Worm (Caenorhabditis elegans) whole organism, young adult: ENCODE measurements around the gene Y39A1A.16.

Experiments
- B0019.2 ChIP-seq: fragments of 200-800 bp; sonication (Bioruptor generic); conservative IDR thresholded peaks from 2 replicates; pipeline ENCODE4 v1.3.6; 2022; ENCODE audit warnings: missing genetic modification reagents, missing genetic modification characterization, missing compliant biosample characterization
- B0336.3 ChIP-seq: fragments of 200-800 bp; sonication (Bioruptor generic); IDR thresholded peaks from 2 replicates; pipeline ENCODE4 v1.3.6; 2022; ENCODE audit warnings: missing genetic modification characterization, missing compliant biosample characterization
- F23B12.7 ChIP-seq: sonication (generic microtip); optimal IDR thresholded peaks from 2 replicates; lab custom pipeline; 2017; ENCODE audit warnings: missing genetic modification characterization, mild to moderate bottlenecking, missing compliant biosample characterization, antibody characterized with exemption, moderate library complexity; ENCODE audit not compliant: insufficient read depth
- F39B2.1 ChIP-seq: fragments of 200-800 bp; sonication (Bioruptor generic); IDR thresholded peaks from 2 replicates; pipeline ENCODE4 v1.3.6; 2022; ENCODE audit warnings: missing genetic modification reagents, missing genetic modification characterization, missing compliant biosample characterization
- K11D2.4 ChIP-seq: fragments of 200-800 bp; sonication (Bioruptor generic); IDR thresholded peaks from 2 replicates; pipeline ENCODE4 v1.3.6; 2022; ENCODE audit warnings: missing genetic modification reagents, missing genetic modification characterization, missing compliant biosample characterization
- T26A5.8 ChIP-seq: sonication (generic microtip); optimal IDR thresholded peaks from 2 replicates; lab custom pipeline; 2016; ENCODE audit warnings: missing genetic modification characterization, missing compliant biosample characterization
- Y56A3A.18 ChIP-seq: fragments of 200-800 bp; sonication (Bioruptor generic); IDR thresholded peaks from 2 replicates; pipeline ENCODE4 v1.3.6; 2022; ENCODE audit warnings: missing genetic modification reagents, missing genetic modification characterization, missing compliant biosample characterization
- Y79H2A.3 ChIP-seq: fragments of 200-800 bp; sonication (Bioruptor generic); conservative IDR thresholded peaks from 2 replicates; pipeline ENCODE4 v1.3.6; 2022; ENCODE audit warnings: missing genetic modification reagents, missing genetic modification characterization, missing compliant biosample characterization
- ZK185.1 ChIP-seq: sonication (generic microtip); optimal IDR thresholded peaks from 2 replicates; lab custom pipeline; 2016; ENCODE audit warnings: mild to moderate bottlenecking, missing genetic modification characterization, missing compliant biosample characterization; ENCODE audit not compliant: poor library complexity, severe bottlenecking
- atf-7 ChIP-seq: sonication (generic microtip); optimal IDR thresholded peaks from 2 replicates; lab custom pipeline; 2017; ENCODE audit warnings: mild to moderate bottlenecking, missing genetic modification characterization, missing compliant biosample characterization
- bed-1 ChIP-seq: fragments of 200-800 bp; sonication (Bioruptor generic); IDR thresholded peaks from 2 replicates; pipeline ENCODE4 v1.3.6; 2022; ENCODE audit warnings: missing genetic modification reagents, missing genetic modification characterization, missing compliant biosample characterization
- bed-2 ChIP-seq: fragments of 200-800 bp; sonication (Bioruptor generic); IDR thresholded peaks from 2 replicates; pipeline ENCODE4 v1.3.6; 2022; ENCODE audit warnings: missing genetic modification reagents, missing genetic modification characterization, missing compliant biosample characterization
- ccch-3 ChIP-seq: fragments of 200-800 bp; sonication (Bioruptor generic); optimal IDR thresholded peaks from 2 replicates; lab custom pipeline; 2018; ENCODE audit warnings: mild to moderate bottlenecking, missing genetic modification characterization, missing compliant biosample characterization
- ceh-40 ChIP-seq: fragments of 200-800 bp; sonication (Bioruptor generic); IDR thresholded peaks from 2 replicates; pipeline ENCODE4 v1.3.6; 2022; ENCODE audit warnings: missing genetic modification characterization, missing compliant biosample characterization
- ceh-58 ChIP-seq: fragments of 200-800 bp; sonication (Bioruptor generic); IDR thresholded peaks from 2 replicates; pipeline ENCODE4 v1.3.6; 2022; ENCODE audit warnings: missing genetic modification characterization, missing compliant biosample characterization
- chd-7 ChIP-seq: sonication (generic microtip); optimal IDR thresholded peaks from 2 replicates; lab custom pipeline; 2016; ENCODE audit warnings: mild to moderate bottlenecking, missing genetic modification characterization, moderate library complexity, missing compliant biosample characterization
- efl-1 ChIP-seq: fragments of 150-350 bp; optimal IDR thresholded peaks from 2 replicates; lab custom pipeline; 2014; ENCODE audit warnings: missing biosample characterization, missing genetic modification reagents, missing genetic modification characterization
- egl-18 ChIP-seq: fragments of 200-800 bp; sonication (Bioruptor generic); IDR thresholded peaks from 2 replicates; pipeline ENCODE4 v1.3.6; 2022; ENCODE audit warnings: missing genetic modification reagents, missing genetic modification characterization, missing compliant biosample characterization
- egl-44 ChIP-seq: fragments of 200-800 bp; sonication (Bioruptor generic); IDR thresholded peaks from 2 replicates; pipeline ENCODE4 v1.3.6; 2022; ENCODE audit warnings: missing genetic modification reagents, missing genetic modification characterization, missing compliant biosample characterization
- him-1 ChIP-seq: sonication (generic microtip); optimal IDR thresholded peaks from 2 replicates; lab custom pipeline; 2016; ENCODE audit warnings: missing genotype, missing genetic modification reagents, missing genetic modification characterization, missing compliant biosample characterization
- hmg-1.2 ChIP-seq: fragments of 200-800 bp; sonication (Bioruptor generic); IDR thresholded peaks from 2 replicates; pipeline ENCODE4 v1.3.6; 2022; ENCODE audit warnings: missing genetic modification reagents, missing genetic modification characterization, missing compliant biosample characterization
- hrde-1 ChIP-seq: sonication (generic microtip); optimal IDR thresholded peaks from 2 replicates; lab custom pipeline; 2016; ENCODE audit warnings: missing genetic modification characterization, mild to moderate bottlenecking, missing compliant biosample characterization, moderate library complexity, missing genotype, missing genetic modification reagents, borderline replicate concordance
- lag-1 ChIP-seq: fragments of 200-800 bp; sonication (Bioruptor generic); IDR thresholded peaks from 2 replicates; pipeline ENCODE4 v1.3.6; 2022; ENCODE audit warnings: missing genetic modification reagents, missing genetic modification characterization, missing compliant biosample characterization
- let-526 ChIP-seq: fragments of 200-800 bp; sonication (Bioruptor generic); IDR thresholded peaks from 2 replicates; pipeline ENCODE4 v1.3.6; 2022; ENCODE audit warnings: missing genetic modification reagents, missing genetic modification characterization, missing compliant biosample characterization
- lin-26 ChIP-seq: fragments of 200-800 bp; sonication (Bioruptor generic); IDR thresholded peaks from 2 replicates; pipeline ENCODE4 v1.3.6; 2022; ENCODE audit warnings: missing genetic modification reagents, missing genetic modification characterization, missing compliant biosample characterization
- lin-35 ChIP-seq, 3 experiments: fragments of 150-350 bp in 2 of 3; sonication (generic microtip) in 1 of 3; optimal IDR thresholded peaks; 2 replicates each; lab custom pipeline; 2014 to 2018; ENCODE audit warnings: missing biosample characterization in 3 of 3, missing genetic modification characterization in 3 of 3, missing genetic modification reagents in 3 of 3
- lin-54 ChIP-seq: fragments of 200-800 bp; sonication (Bioruptor generic); optimal IDR thresholded peaks from 2 replicates; lab custom pipeline; 2018; ENCODE audit warnings: mild to moderate bottlenecking, missing genetic modification characterization, missing compliant biosample characterization
- madf-10 ChIP-seq: sonication (generic microtip); optimal IDR thresholded peaks from 2 replicates; lab custom pipeline; 2016; ENCODE audit warnings: mild to moderate bottlenecking, missing genetic modification characterization, missing compliant biosample characterization
- madf-3 ChIP-seq: fragments of 200-800 bp; sonication (Bioruptor generic); IDR thresholded peaks from 2 replicates; pipeline ENCODE4 v1.3.6; 2022; ENCODE audit warnings: missing genetic modification reagents, missing genetic modification characterization, missing compliant biosample characterization
- madf-6 ChIP-seq: fragments of 200-800 bp; sonication (Bioruptor generic); IDR thresholded peaks from 2 replicates; pipeline ENCODE4 v1.3.6; 2022; ENCODE audit warnings: missing genetic modification reagents, missing genetic modification characterization, missing compliant biosample characterization
- nfyb-1 ChIP-seq: fragments of 200-800 bp; sonication (Bioruptor generic); IDR thresholded peaks from 2 replicates; pipeline ENCODE4 v1.3.6; 2022; ENCODE audit warnings: missing genetic modification reagents, missing genetic modification characterization, missing compliant biosample characterization
- nhr-27 ChIP-seq: fragments of 200-800 bp; sonication (Bioruptor generic); optimal IDR thresholded peaks from 2 replicates; lab custom pipeline; 2018; ENCODE audit warnings: mild to moderate bottlenecking, missing genetic modification characterization, moderate library complexity, missing compliant biosample characterization
- nhr-80 ChIP-seq: sonication (generic microtip); optimal IDR thresholded peaks from 2 replicates; lab custom pipeline; 2016; ENCODE audit warnings: missing genetic modification characterization, missing compliant biosample characterization
- rpc-1 ChIP-seq, 2 experiments: fragments of 150-350 bp in 1 of 2; sonication (generic microtip) in 1 of 2; optimal IDR thresholded peaks; 2 replicates each; lab custom pipeline; 2014 to 2018; ENCODE audit warnings: missing biosample characterization in 1 of 2, missing genetic modification characterization in 1 of 2, missing genetic modification reagents in 1 of 2, missing genotype in 1 of 2
- snpc-3.4 ChIP-seq: sonication (generic microtip); optimal IDR thresholded peaks from 2 replicates; lab custom pipeline; 2017; ENCODE audit warnings: missing genetic modification characterization, mild to moderate bottlenecking, missing compliant biosample characterization, antibody characterized with exemption, moderate library complexity, missing genotype, missing genetic modification reagents
- tbx-9 ChIP-seq: sonication (generic microtip); optimal IDR thresholded peaks from 2 replicates; lab custom pipeline; 2016; ENCODE audit warnings: borderline replicate concordance, missing genetic modification characterization, inconsistent platforms, missing compliant biosample characterization
- tlf-1 ChIP-seq: fragments of 200-800 bp; sonication (Bioruptor generic); optimal IDR thresholded peaks from 2 replicates; lab custom pipeline; 2018; ENCODE audit warnings: mild to moderate bottlenecking, missing genetic modification characterization, missing compliant biosample characterization
- ztf-18 ChIP-seq: sonication (generic microtip); optimal IDR thresholded peaks from 2 replicates; lab custom pipeline; 2016; ENCODE audit warnings: missing genotype, mild to moderate bottlenecking, missing genetic modification characterization, missing compliant biosample characterization
- ztf-26 ChIP-seq: sonication (generic microtip); optimal IDR thresholded peaks from 2 replicates; lab custom pipeline; 2017; ENCODE audit warnings: missing genetic modification characterization, missing compliant biosample characterization
- ztf-6 ChIP-seq: fragments of 200-800 bp; sonication (Bioruptor generic); IDR thresholded peaks from 2 replicates; pipeline ENCODE4 v1.3.6; 2022; ENCODE audit warnings: missing genetic modification reagents, missing genetic modification characterization, missing compliant biosample characterization

Gene Y39A1A.16

DNA sequence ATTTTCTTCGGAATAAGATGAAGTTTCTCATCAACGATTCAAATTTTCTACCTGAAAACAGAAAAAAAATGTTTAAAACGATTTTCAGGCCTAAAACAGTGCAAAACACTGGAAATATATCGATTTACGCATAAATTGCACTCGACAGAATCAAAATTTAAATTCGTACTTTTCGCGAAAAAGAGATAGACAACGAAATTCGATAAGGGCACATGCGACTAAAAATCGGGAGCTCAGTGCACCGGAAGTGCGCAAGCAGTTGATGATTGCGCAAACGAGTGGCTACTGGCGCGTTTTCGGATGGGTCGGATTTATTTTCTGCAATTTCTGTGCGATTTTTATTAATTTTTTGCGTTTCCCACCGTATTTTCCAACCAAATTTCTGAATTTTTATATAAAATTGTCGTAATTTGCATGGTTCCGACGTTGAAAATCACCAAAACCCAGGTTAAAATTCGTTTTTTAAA is 27.9 kb downstream of the Y39A1A.16 start, which contains the start of the genes Y39A1A.21 and Y39A1A.22 (continued):
- 0 out of 2 replicates have a peak, but pooled peaks have one; percentile 14 for TF ChIP-seq Y56A3A.18 (GFP tag; lab: Robert Waterston, UW)
- TF ChIP-seq tlf-1 (GFP tag; lab: Kevin White, UChicago), result peak; percentile 69
- peak; percentile 74 for TF ChIP-seq K11D2.4 (GFP tag; lab: Robert Waterston, UW)
- TF ChIP-seq snpc-3.4 (tag; lab: Kevin White, UChicago), result peak; percentile 56
- TF ChIP-seq hmg-1.2 (GFP tag; lab: Robert Waterston, UW), result peak; percentile 46
- TF ChIP-seq B0019.2 (GFP tag; lab: Robert Waterston, UW), result peak; percentile 58; the same call in 1 of the 2 replicates
- TF ChIP-seq nhr-80, result peak; percentile 70
- peak; percentile 73 for TF ChIP-seq him-1 (tag; lab: Kevin White, UChicago)
- TF ChIP-seq ztf-26 (tag; lab: Kevin White, UChicago), result peak; percentile 41
- TF ChIP-seq efl-1, result peak; percentile 28
- TF ChIP-seq egl-18, result no peak
- peak; percentile 50 for TF ChIP-seq chd-7
- TF ChIP-seq tbx-9, result no peak
- TF ChIP-seq egl-44 (GFP tag; lab: Robert Waterston, UW), result peak; percentile 65; the same call in 1 of the 2 replicates
- peak; percentile 99 for TF ChIP-seq ztf-18 (tag; lab: Kevin White, UChicago)
- TF ChIP-seq lin-54 (GFP tag; lab: Kevin White, UChicago), result peak; percentile 80
- TF ChIP-seq ccch-3 (GFP tag; lab: Kevin White, UChicago), result no peak
- peak; percentile 70 for TF ChIP-seq B0336.3 (GFP tag; lab: Robert Waterston, UW)
- peak; percentile 50; the same call in 1 of the 2 replicates for TF ChIP-seq ztf-6
- no peak for TF ChIP-seq lag-1
- peak; percentile 16 for TF ChIP-seq madf-10 (tag; lab: Kevin White, UChicago)
- peak; percentile 55 for TF ChIP-seq F23B12.7
- TF ChIP-seq ZK185.1 (tag; lab: Kevin White, UChicago), result peak; percentile 79
- TF ChIP-seq lin-26 (GFP tag; lab: Robert Waterston, UW), result no peak
- peak in 1 of 3 experiments; percentile 78 for TF ChIP-seq lin-35 (GFP tag; optimal IDR thresholded peaks at IDR 0.05; lab: Kevin White, UChicago)
- no peak for TF ChIP-seq F39B2.1

- TF ChIP-seq rpc-1 (optimal IDR thresholded peaks at IDR 0.05; lab: Kevin White, UChicago) (no peak), rpc-1 (tag; optimal IDR thresholded peaks at IDR 0.05; lab: Kevin White, UChicago) (no peak), bed-2 (no peak), T26A5.8 (tag; lab: Kevin White, UChicago) (no peak), hrde-1 (tag; lab: Kevin White, UChicago) (no peak), ceh-58 (GFP tag; lab: Robert Waterston, UW) (no peak), atf-7 (no peak), bed-1 (no peak), nfyb-1 (GFP tag; lab: Robert Waterston, UW) (no peak), nhr-27 (tag; lab: Kevin White, UChicago) (no peak)
These were observed 28.4 kb downstream of the Y39A1A.16 start, which contains the start of gene mrpl-12 for ce11 chrIII:10707461-10707860. Gene mrpl-12, plus strand, starts transcription at chrIII:10707761.

DNA sequence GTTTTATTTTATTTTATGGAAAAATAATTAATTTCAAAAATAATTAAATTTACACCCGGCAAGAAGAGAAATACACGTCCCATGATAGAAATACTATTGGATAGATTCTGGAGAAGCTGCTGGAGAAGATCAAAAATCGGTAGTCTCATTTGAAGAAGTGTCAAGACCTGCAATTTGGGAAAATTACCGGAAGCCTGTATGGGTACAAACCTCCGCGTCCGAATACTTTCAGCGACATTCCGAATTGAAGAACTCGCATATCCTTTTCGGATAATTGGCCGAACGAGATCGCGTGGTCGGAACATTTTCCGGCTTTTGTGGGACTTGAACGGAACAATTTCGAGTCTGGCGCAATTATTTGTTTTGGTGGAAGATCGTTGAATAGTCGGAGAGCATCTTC is 29.4 kb downstream of the Y39A1A.16 start:
- no peak for TF ChIP-seq bed-1
- 0 out of 2 replicates have a peak, but pooled peaks have one; percentile 31 for TF ChIP-seq madf-3
- TF ChIP-seq let-526 (GFP tag; lab: Robert Waterston, UW), result no peak
- peak; percentile 22; the same call in 1 of the 2 replicates for TF ChIP-seq madf-6
- 0 out of 2 replicates have a peak, but pooled peaks have one; percentile 52 for TF ChIP-seq Y79H2A.3
- TF ChIP-seq nfyb-1 (GFP tag; lab: Robert Waterston, UW), result peak; percentile 53; the same call in 1 of the 2 replicates
- peak; percentile 37 for TF ChIP-seq ztf-18 (tag; lab: Kevin White, UChicago)
- TF ChIP-seq ccch-3 (GFP tag; lab: Kevin White, UChicago), result no peak
- no peak for TF ChIP-seq atf-7
- no peak for TF ChIP-seq ceh-40 (GFP tag; lab: Robert Waterston, UW)
